Fruit fly (Drosophila melanogaster): ENCODE measurements around the gene Drgx.

DNA sequence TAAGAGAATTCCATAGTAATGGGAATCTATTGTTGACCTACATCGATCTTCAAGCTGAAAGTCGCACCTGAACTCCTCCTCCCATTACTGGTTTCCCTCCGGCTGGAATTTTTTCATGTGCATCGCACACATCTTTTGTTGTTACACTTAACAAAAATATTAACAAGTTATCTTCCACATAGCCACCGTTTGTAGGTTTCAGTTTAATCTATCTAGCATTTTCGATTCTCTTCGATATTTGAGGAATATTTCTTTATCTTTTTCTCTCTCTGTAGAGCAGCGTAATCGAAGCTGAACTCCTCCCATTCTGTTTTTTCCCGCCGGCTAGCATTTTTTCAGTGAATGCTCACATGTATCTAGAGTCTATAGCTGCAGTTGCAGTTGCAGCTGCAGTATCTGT, 37.8 kb upstream of the Drgx start:
- no peak for TF ChIP-seq Crg-1 (GFP tag; optimal IDR thresholded peaks at IDR 0.05)
- TF ChIP-seq CG7045 (GFP tag; optimal IDR thresholded peaks at IDR 0.05) = no peak
- TF ChIP-seq toe (GFP tag; optimal IDR thresholded peaks at IDR 0.05) = no peak
- TF ChIP-seq CG33017 (tag; optimal IDR thresholded peaks at IDR 0.05) = no peak
- no peak for TF ChIP-seq Clk (GFP tag; optimal IDR thresholded peaks at IDR 0.05)
- no peak for TF ChIP-seq cic (GFP tag; optimal IDR thresholded peaks at IDR 0.05)
- no peak for TF ChIP-seq CG1620 (GFP tag; optimal IDR thresholded peaks at IDR 0.05)
- no peak for TF ChIP-seq bab1 (GFP tag; optimal IDR thresholded peaks at IDR 0.05)
- TF ChIP-seq CG12768 (GFP tag; optimal IDR thresholded peaks at IDR 0.05) = no peak
- no peak for TF ChIP-seq cnc (optimal IDR thresholded peaks at IDR 0.05)
- TF ChIP-seq pad (GFP tag; optimal IDR thresholded peaks at IDR 0.05) = no peak
